Worm (Caenorhabditis elegans): ENCODE measurements around the gene ztf-13.

Gene ztf-13

ce11 chrX:3099832-3100231, 2.1 kb downstream of the ztf-13 start, which contains the start of gene sec-3 (continued):
- TF ChIP-seq madf-9 (GFP tag; conservative IDR thresholded peaks at IDR 0.05) (no peak), nhr-42 (GFP tag; IDR thresholded peaks at IDR 0.05) (peak; percentile 63; the same call in 1 of the 2 replicates), unc-62 (GFP tag; optimal IDR thresholded peaks at IDR 0.05 in 1 of 2) (no peak), unc-62 (tag; optimal IDR thresholded peaks at IDR 0.05) (no peak), T26A8.4 (GFP tag; IDR thresholded peaks at IDR 0.05) (peak; percentile 85), sdz-12 (GFP tag; optimal IDR thresholded peaks at IDR 0.05) (no peak), mep-1 (tag; optimal IDR thresholded peaks at IDR 0.05) (peak; percentile 94), tag-97 (GFP tag; IDR thresholded peaks at IDR 0.05) (no peak), ZK337.2 (GFP tag; IDR thresholded peaks at IDR 0.05) (no peak), lsy-2 (tag; optimal IDR thresholded peaks at IDR 0.05) (peak in 1 of 2 experiments; percentile 92), pqm-1 (tag; optimal IDR thresholded peaks at IDR 0.05) (peak; percentile 49), saeg-2 (GFP tag; IDR thresholded peaks at IDR 0.05) (0 out of 2 replicates have a peak, but pooled peaks have one; percentile 45), rbr-2 (tag; optimal IDR thresholded peaks at IDR 0.05) (peak; percentile 88), lir-3 (tag; optimal IDR thresholded peaks at IDR 0.05) (no peak), nhr-76 (tag; optimal IDR thresholded peaks at IDR 0.05) (no peak), nhr-77 (tag; optimal IDR thresholded peaks at IDR 0.05) (peak; percentile 83), nhr-10 (tag; optimal IDR thresholded peaks at IDR 0.05) (no peak), zip-11 (GFP tag; IDR thresholded peaks at IDR 0.05) (no peak), F10B5.3 (tag; optimal IDR thresholded peaks at IDR 0.05) (peak; percentile 73), cey-2 (tag; optimal IDR thresholded peaks at IDR 0.05; ENCODE audit: borderline replicate concordance, insufficient read depth) (no peak), vab-7 (GFP tag; IDR thresholded peaks at IDR 0.05) (peak; percentile 19; the same call in 1 of the 2 replicates), mes-2 (tag; optimal IDR thresholded peaks at IDR 0.05; ENCODE audit: poor library complexity, severe bottlenecking) (peak; percentile 93), nhr-48 (tag; optimal IDR thresholded peaks at IDR 0.05) (peak; percentile 79), spr-1 (tag; optimal IDR thresholded peaks at IDR 0.05) (peak; percentile 80), nhr-102 (tag; optimal IDR thresholded peaks at IDR 0.05) (peak; percentile 93), Y5F2A.4 (GFP tag; optimal IDR thresholded peaks at IDR 0.05) (no peak), zfp-2 (tag; optimal IDR thresholded peaks at IDR 0.05) (no peak), nhr-41 (GFP tag; IDR thresholded peaks at IDR 0.05) (no peak), lin-15B (tag; optimal IDR thresholded peaks at IDR 0.05) (peak; percentile 12), ama-1 (optimal IDR thresholded peaks at IDR 0.05) (peak; percentile 15), ceh-28 (tag; optimal IDR thresholded peaks at IDR 0.05) (no peak), nhr-25 (tag; optimal IDR thresholded peaks at IDR 0.05; ENCODE audit: borderline replicate concordance, insufficient read depth) (peak; percentile 81), pha-4 (GFP tag; IDR thresholded peaks at IDR 0.05) (peak; percentile 55), pha-4 (tag; optimal IDR thresholded peaks at IDR 0.05) (peak; percentile 88)

ce11 chrX:3094304-3094703, 7.7 kb downstream of the ztf-13 start, which contains the start of gene wrt-2:
wrt-2 (minus strand) TSS chrX:3094349.
- TF ChIP-seq hlh-11 (tag; optimal IDR thresholded peaks at IDR 0.05) (peak; percentile 9), gei-8 (GFP tag; optimal IDR thresholded peaks at IDR 0.05) (no peak), dve-1 (tag; optimal IDR thresholded peaks at IDR 0.05; ENCODE audit: insufficient read depth) (no peak), ztf-11 (tag; optimal IDR thresholded peaks at IDR 0.05) (no peak), nhr-6 (tag; optimal IDR thresholded peaks at IDR 0.05) (no peak), set-16 (GFP tag; IDR thresholded peaks at IDR 0.05) (peak; percentile 49; the same call in 1 of the 2 replicates), aha-1 (tag) (peak; percentile 38), mxl-3 (GFP tag; optimal IDR thresholded peaks at IDR 0.05) (peak; percentile 24), mxl-2 (GFP tag; conservative IDR thresholded peaks at IDR 0.05) (no peak)
